Fruit fly (Drosophila melanogaster) whole organism, prepupa: ENCODE data around the gene ab.

Experiments used
- CG10631 ChIP-seq: fragments of 200-800 bp; sonication (Bioruptor generic); optimal IDR thresholded peaks from 2 replicates; lab custom pipeline; 2016; ENCODE audit warnings: missing biosample characterization, missing genetic modification characterization
- CG7368 ChIP-seq: fragments of 200-800 bp; sonication (Bioruptor generic); optimal IDR thresholded peaks from 3 replicates; lab custom pipeline; 2016; ENCODE audit warnings: missing biosample characterization, missing genetic modification characterization
- Met ChIP-seq: fragments of 200-800 bp; sonication (Bioruptor generic); optimal IDR thresholded peaks from 3 replicates; lab custom pipeline; 2016; ENCODE audit warnings: missing biosample characterization, missing genetic modification characterization
- Sox102F ChIP-seq: fragments of 200-800 bp; sonication (Bioruptor generic); optimal IDR thresholded peaks from 2 replicates; lab custom pipeline; 2016; ENCODE audit warnings: missing biosample characterization, mild to moderate bottlenecking, missing genetic modification characterization
- achi ChIP-seq: fragments of 200-800 bp; sonication (Bioruptor generic); optimal IDR thresholded peaks from 3 replicates; lab custom pipeline; 2016; ENCODE audit warnings: missing biosample characterization, missing genetic modification characterization
- lz ChIP-seq: fragments of 200-800 bp; sonication (Bioruptor generic); optimal IDR thresholded peaks from 3 replicates; lab custom pipeline; 2016; ENCODE audit warnings: missing biosample characterization, missing genetic modification characterization
- spab ChIP-seq: fragments of 200-800 bp; sonication (Bioruptor generic); optimal IDR thresholded peaks from 2 replicates; lab custom pipeline; 2017; ENCODE audit warnings: missing biosample characterization, mild to moderate bottlenecking, missing genetic modification characterization, missing genetic modification reagents

DNA sequence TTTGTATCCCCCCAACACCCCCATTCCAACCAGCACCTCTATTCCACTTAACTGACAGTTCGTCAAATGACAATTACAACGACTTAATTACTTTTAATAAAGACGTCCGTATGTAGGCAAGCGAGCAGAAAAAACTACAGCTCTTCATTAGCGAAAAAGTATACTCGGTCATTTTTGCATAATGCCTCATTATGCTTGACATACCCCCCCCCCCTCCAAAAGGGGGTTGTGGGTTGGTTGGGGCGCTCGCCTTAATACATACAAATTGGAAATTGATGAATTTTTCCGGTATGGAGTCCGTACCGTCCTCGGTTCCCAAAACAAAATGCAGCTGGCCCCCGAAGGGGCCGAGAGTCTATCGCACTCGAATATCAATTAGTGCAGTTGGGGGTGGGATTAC is 16.8 kb downstream of the ab start:
- no peak for TF ChIP-seq lz (GFP tag; lab: Kevin White, UChicago)
- TF ChIP-seq spab (GFP tag; lab: Kevin White, UChicago): no peak
- TF ChIP-seq Sox102F (GFP tag; lab: Kevin White, UChicago): no peak
- no peak for TF ChIP-seq CG7368
- TF ChIP-seq Met (GFP tag; lab: Kevin White, UChicago): no peak
- TF ChIP-seq CG10631 (GFP tag; lab: Kevin White, UChicago): no peak
- no peak for TF ChIP-seq achi (GFP tag; lab: Kevin White, UChicago)
